Worm (Caenorhabditis elegans) whole organism, L2 larva: ENCODE data around the gene F22H10.3.

Source experiments
- C34F6.9 ChIP-seq: fragments of 150-350 bp; optimal IDR thresholded peaks from 2 replicates; lab custom pipeline; 2014; ENCODE audit warnings: missing biosample characterization, missing genetic modification characterization
- F13H6.1 ChIP-seq: sonication (generic microtip); optimal IDR thresholded peaks from 2 replicates; lab custom pipeline; 2016; ENCODE audit warnings: missing genetic modification characterization, missing compliant biosample characterization
- Y55F3AM.14 ChIP-seq: fragments of 200-800 bp; sonication (Bioruptor generic); optimal IDR thresholded peaks from 2 replicates; lab custom pipeline; 2018; ENCODE audit warnings: mild to moderate bottlenecking, missing genetic modification characterization, missing compliant biosample characterization
- ama-1 ChIP-seq: fragments of 150-350 bp; optimal IDR thresholded peaks from 2 replicates; lab custom pipeline; 2018; ENCODE audit warnings: inconsistent platforms
- blmp-1 ChIP-seq: sonication (generic microtip); optimal IDR thresholded peaks from 2 replicates; lab custom pipeline; 2017; ENCODE audit warnings: missing genetic modification characterization, mild to moderate bottlenecking, missing compliant biosample characterization, antibody characterized with exemption, moderate library complexity; ENCODE audit not compliant: insufficient read depth
- ceh-16 ChIP-seq: fragments of 150-350 bp; optimal IDR thresholded peaks from 2 replicates; lab custom pipeline; 2014; ENCODE audit warnings: missing biosample characterization, missing genetic modification characterization
- crh-2 ChIP-seq: sonication (generic microtip); optimal IDR thresholded peaks from 2 replicates; lab custom pipeline; 2017; ENCODE audit warnings: missing biosample characterization, missing genetic modification characterization
- egl-27 ChIP-seq: sonication (generic microtip); optimal IDR thresholded peaks from 3 replicates; lab custom pipeline; 2017; ENCODE audit warnings: missing biosample characterization, missing genetic modification reagents, missing genetic modification characterization
- elt-3 ChIP-seq: sonication (generic microtip); optimal IDR thresholded peaks from 2 replicates; lab custom pipeline; 2017; ENCODE audit warnings: missing biosample characterization, missing genetic modification characterization
- fos-1 ChIP-seq: fragments of 150-350 bp; optimal IDR thresholded peaks from 2 replicates; lab custom pipeline; 2014; ENCODE audit warnings: missing biosample characterization, missing genetic modification characterization
- gmeb-1 ChIP-seq: fragments of 150-350 bp; optimal IDR thresholded peaks from 2 replicates; lab custom pipeline; 2014; ENCODE audit warnings: missing biosample characterization, missing genetic modification characterization
- lin-11 ChIP-seq: fragments of 150-350 bp; sonication (generic microtip); optimal IDR thresholded peaks from 2 replicates; lab custom pipeline; 2014; ENCODE audit warnings: missing biosample characterization, missing genetic modification characterization, inconsistent platforms, mixed read lengths
- lin-13 ChIP-seq: fragments of 150-350 bp; optimal IDR thresholded peaks from 2 replicates; lab custom pipeline; 2014; ENCODE audit warnings: missing biosample characterization, missing genetic modification reagents, missing genetic modification characterization
- lin-39 ChIP-seq: fragments of 150-350 bp; optimal IDR thresholded peaks from 2 replicates; lab custom pipeline; 2014; ENCODE audit warnings: missing biosample characterization, missing genetic modification reagents, missing genetic modification characterization
- lsy-2 ChIP-seq, 2 experiments: fragments of 150-350 bp in 1 of 2; sonication (generic microtip) in 1 of 2; optimal IDR thresholded peaks; 2 replicates each; lab custom pipeline; 2014 to 2017; ENCODE audit warnings: missing biosample characterization in 2 of 2, missing genetic modification characterization in 2 of 2
- mab-5 ChIP-seq: fragments of 150-350 bp; optimal IDR thresholded peaks from 2 replicates; lab custom pipeline; 2014; ENCODE audit warnings: missing biosample characterization, missing genetic modification characterization
- mbf-1 ChIP-seq: sonication (generic microtip); optimal IDR thresholded peaks from 2 replicates; lab custom pipeline; 2017; ENCODE audit warnings: missing biosample characterization, missing genetic modification characterization
- nhr-21 ChIP-seq: fragments of 150-350 bp; optimal IDR thresholded peaks from 2 replicates; lab custom pipeline; 2014; ENCODE audit warnings: missing biosample characterization, missing genetic modification characterization
- nhr-23 ChIP-seq: fragments of 150-350 bp; optimal IDR thresholded peaks from 2 replicates; lab custom pipeline; 2014; ENCODE audit warnings: missing biosample characterization, missing genetic modification reagents, missing genetic modification characterization
- nhr-25 ChIP-seq: fragments of 150-350 bp; sonication (generic microtip); optimal IDR thresholded peaks from 3 replicates; lab custom pipeline; 2014; ENCODE audit warnings: missing biosample characterization, missing genetic modification characterization
- sem-4 ChIP-seq: fragments of 150-350 bp; optimal IDR thresholded peaks from 2 replicates; lab custom pipeline; 2014; ENCODE audit warnings: missing biosample characterization, missing genetic modification reagents, missing genetic modification characterization
- sma-3 ChIP-seq: sonication (generic microtip); optimal IDR thresholded peaks from 2 replicates; lab custom pipeline; 2016; ENCODE audit warnings: missing genetic modification reagents, missing genetic modification characterization, missing compliant biosample characterization
- snpc-4 ChIP-seq: fragments of 150-350 bp; optimal IDR thresholded peaks from 2 replicates; lab custom pipeline; 2014; ENCODE audit warnings: missing biosample characterization, missing genetic modification characterization
- unc-39 ChIP-seq: fragments of 150-350 bp; optimal IDR thresholded peaks from 2 replicates; lab custom pipeline; 2014; ENCODE audit warnings: missing biosample characterization, missing genetic modification characterization
- unc-55 ChIP-seq: fragments of 150-350 bp; sonication (generic microtip); optimal IDR thresholded peaks from 3 replicates; lab custom pipeline; 2014; ENCODE audit warnings: missing biosample characterization, missing genetic modification reagents, missing genetic modification characterization
- unc-62 ChIP-seq: fragments of 150-350 bp; optimal IDR thresholded peaks from 2 replicates; lab custom pipeline; 2014; ENCODE audit warnings: missing biosample characterization, missing genetic modification reagents, missing genetic modification characterization
- ztf-1 ChIP-seq: fragments of 200-800 bp; sonication (Bioruptor generic); conservative IDR thresholded peaks from 2 replicates; pipeline ENCODE4 v1.3.6; 2022; ENCODE audit warnings: missing genetic modification characterization, missing compliant biosample characterization
- ztf-4 ChIP-seq: fragments of 150-350 bp; optimal IDR thresholded peaks from 2 replicates; lab custom pipeline; 2014; ENCODE audit warnings: missing biosample characterization, missing genetic modification characterization

F22H10.3 gene

DNA sequence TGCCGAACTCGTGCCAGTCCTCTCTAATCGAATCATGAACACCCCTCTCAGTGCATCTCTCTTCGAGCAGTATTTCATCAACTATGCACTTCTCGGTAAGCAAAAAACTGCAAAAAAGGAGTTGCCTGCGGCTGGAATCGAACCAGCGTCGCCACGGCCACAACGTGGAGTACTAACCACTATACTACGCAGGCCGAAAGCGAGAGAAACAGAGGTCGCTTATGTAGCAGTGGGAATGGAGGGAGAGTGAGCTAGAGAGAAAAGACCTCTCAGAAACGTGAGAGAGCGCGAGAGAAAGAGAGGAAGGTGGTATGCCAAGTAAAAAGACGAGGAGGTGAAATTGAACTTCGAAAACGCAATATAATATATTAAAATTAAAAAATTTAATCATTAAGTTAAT is 42.8 kb downstream of the F22H10.3 start (continued):
- TF ChIP-seq gmeb-1 (tag; lab: Kevin White, UChicago) (peak; percentile 68), mab-5 (peak; percentile 61), F13H6.1 (peak; percentile 78), unc-62 (GFP tag; lab: Kevin White, UChicago) (no peak), ama-1 (no peak), C34F6.9 (tag; lab: Kevin White, UChicago) (peak; percentile 76), crh-2 (tag; lab: Kevin White, UChicago) (peak; percentile 91), nhr-21 (tag; lab: Kevin White, UChicago) (peak; percentile 75), Y55F3AM.14 (GFP tag; lab: Kevin White, UChicago) (peak; percentile 52), nhr-23 (no peak), blmp-1 (tag; lab: Kevin White, UChicago) (peak; percentile 13), ztf-1 (GFP tag; lab: Robert Waterston, UW) (no peak), mbf-1 (no peak), nhr-25 (peak; percentile 35), ztf-4 (tag; lab: Kevin White, UChicago) (peak; percentile 30), unc-55 (GFP tag; lab: Kevin White, UChicago) (peak; percentile 92), ceh-16 (tag; lab: Kevin White, UChicago) (no peak), fos-1 (tag; lab: Kevin White, UChicago) (peak; percentile 82)

DNA sequence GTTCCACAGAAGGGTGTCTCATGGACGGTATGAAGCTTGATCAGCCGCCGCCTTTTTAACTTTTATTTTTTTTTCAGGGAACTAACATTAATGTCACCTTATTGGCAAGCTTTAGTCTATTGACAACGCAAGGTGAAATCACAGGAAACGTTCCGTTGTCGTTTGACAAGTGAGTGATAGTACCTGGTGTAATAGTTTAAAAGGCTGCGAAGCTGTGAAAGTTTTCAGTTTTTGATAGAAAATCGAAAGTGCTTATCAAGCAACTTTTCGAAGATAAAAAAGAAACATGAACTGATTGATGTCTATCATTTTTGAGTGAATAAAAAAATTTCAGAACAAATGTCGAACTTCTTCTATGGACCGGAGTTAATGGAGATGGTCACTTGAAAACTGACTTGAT is 43.4 kb downstream of the F22H10.3 start:
- no peak for TF ChIP-seq C34F6.9 (tag; lab: Kevin White, UChicago)
- no peak for TF ChIP-seq F13H6.1
- no peak for TF ChIP-seq ceh-16 (tag; lab: Kevin White, UChicago)
- TF ChIP-seq sem-4 (tag; lab: Kevin White, UChicago), result no peak
- peak; percentile 54 for TF ChIP-seq blmp-1 (tag; lab: Kevin White, UChicago)
- TF ChIP-seq unc-55 (GFP tag; lab: Kevin White, UChicago), result no peak
- TF ChIP-seq lsy-2 (tag; optimal IDR thresholded peaks at IDR 0.05; lab: Kevin White, UChicago), result no peak
- TF ChIP-seq Y55F3AM.14 (GFP tag; lab: Kevin White, UChicago), result no peak

DNA sequence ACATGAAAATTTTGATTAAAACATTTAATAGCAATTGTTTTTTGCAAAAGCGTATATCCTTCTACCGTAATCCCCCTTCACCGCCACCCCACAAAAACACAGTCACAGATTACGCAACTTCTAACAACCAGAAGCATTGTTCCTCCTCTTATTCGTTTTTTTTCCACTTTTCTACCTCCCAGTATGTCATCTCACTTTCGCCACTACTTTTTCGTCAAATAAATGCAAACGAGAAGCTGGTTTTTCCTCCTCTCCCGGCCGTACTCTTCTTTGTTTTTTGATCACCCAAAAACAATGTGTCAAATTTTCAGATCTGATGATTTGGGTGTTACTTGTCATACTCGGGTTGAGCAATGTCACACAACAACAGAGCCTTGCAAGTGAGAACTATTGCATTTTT is 44.5 kb downstream of the F22H10.3 start, which contains the start of gene C06G1.1:
Gene C06G1.1 (plus strand): TSS at position 301 of the 400 bp plus-strand sequence.
- TF ChIP-seq ztf-1 (GFP tag; lab: Robert Waterston, UW), result no peak
- no peak for TF ChIP-seq egl-27 (tag; lab: Kevin White, UChicago)
- TF ChIP-seq Y55F3AM.14 (GFP tag; lab: Kevin White, UChicago), result no peak
- no peak for TF ChIP-seq unc-62 (GFP tag; lab: Kevin White, UChicago)
- no peak for TF ChIP-seq C34F6.9 (tag; lab: Kevin White, UChicago)
- TF ChIP-seq F13H6.1, result no peak
- no peak for TF ChIP-seq lin-13 (GFP tag; lab: Kevin White, UChicago)
- TF ChIP-seq sma-3 (GFP tag; lab: Kevin White, UChicago), result no peak
- TF ChIP-seq lin-11 (tag; lab: Kevin White, UChicago), result no peak
- TF ChIP-seq snpc-4 (tag; lab: Kevin White, UChicago), result no peak
- TF ChIP-seq unc-39 (tag; lab: Kevin White, UChicago), result no peak
- TF ChIP-seq lin-39 (tag; lab: Kevin White, UChicago), result no peak
- no peak for TF ChIP-seq fos-1 (tag; lab: Kevin White, UChicago)
- TF ChIP-seq elt-3 (tag; lab: Kevin White, UChicago), result no peak

DNA sequence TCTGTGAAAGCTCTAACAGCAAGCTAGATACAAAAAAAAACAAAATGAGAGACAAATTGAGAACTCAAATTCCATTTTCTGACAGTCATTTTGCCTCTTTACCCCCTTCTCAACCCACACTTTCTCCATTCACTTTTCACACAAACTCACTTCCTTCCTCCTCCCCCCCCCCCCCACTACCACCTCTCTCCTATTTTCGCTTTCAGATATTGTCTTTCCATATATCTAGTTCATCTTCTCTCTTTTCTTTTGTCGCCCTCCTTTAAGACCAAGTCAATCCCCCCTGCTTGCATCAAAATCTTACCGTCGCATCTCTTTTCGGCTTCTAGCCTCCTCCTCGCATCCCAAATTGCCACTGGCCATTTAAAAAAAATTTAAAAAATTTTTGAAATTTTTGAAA is 45.7 kb downstream of the F22H10.3 start:
- TF ChIP-seq blmp-1 (tag; lab: Kevin White, UChicago) (peak; percentile 94), ceh-16 (tag; lab: Kevin White, UChicago) (no peak), ztf-4 (tag; lab: Kevin White, UChicago) (no peak), egl-27 (tag; lab: Kevin White, UChicago) (no peak)

DNA sequence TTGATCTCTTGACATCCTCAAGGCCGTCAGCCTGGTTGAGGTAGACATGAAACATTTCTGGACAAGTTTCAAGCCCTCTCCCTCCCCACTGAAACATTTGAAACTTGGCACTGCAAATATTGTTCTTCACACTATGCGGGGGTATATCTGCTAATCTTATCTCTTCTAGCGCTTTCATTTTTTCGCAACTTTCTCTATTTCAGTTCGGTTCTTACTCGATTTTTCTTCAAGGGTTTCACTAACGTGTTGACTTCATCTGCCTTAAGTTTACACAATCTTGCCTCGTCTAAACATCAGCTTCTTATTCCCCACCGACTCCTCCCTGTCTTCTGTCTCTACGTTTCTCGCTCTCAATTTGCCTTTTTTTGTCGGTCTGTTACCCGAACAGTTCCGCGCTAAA is 47.7 kb downstream of the F22H10.3 start:
- no peak for TF ChIP-seq sma-3 (GFP tag; lab: Kevin White, UChicago)
- TF ChIP-seq blmp-1 (tag; lab: Kevin White, UChicago), result peak; percentile 58
- no peak for TF ChIP-seq ztf-1 (GFP tag; lab: Robert Waterston, UW)
- TF ChIP-seq lin-11 (tag; lab: Kevin White, UChicago), result no peak
- no peak for TF ChIP-seq Y55F3AM.14 (GFP tag; lab: Kevin White, UChicago)

DNA sequence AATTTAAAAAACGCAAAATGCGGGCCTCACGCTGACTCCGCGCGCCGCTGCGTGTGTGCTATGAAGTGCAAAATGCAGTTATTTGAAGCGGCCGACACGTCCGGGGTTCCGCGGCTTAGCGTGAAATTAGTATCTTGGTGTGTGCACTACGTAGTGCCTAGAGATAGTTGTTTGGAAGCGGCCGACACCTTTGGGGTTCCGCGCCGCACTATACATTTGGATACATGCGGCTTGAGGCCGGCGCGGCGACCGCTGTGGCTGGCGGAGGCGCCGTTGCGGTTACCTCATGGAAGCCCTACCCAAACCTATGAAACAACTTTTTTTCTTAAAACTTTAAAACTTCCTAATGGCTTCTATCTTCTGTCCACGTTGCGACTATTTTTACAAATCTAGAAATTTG is 48.3 kb downstream of the F22H10.3 start:
- peak; percentile 78 for TF ChIP-seq snpc-4 (tag; lab: Kevin White, UChicago)
- no peak for TF ChIP-seq mab-5
- TF ChIP-seq, all 48 proteins: peak for 1
